Worm (Caenorhabditis elegans) whole organism, L4 larva: ENCODE measurements around the gene srg-6.

Experiments used
- aly-2 ChIP-seq: sonication (generic microtip); optimal IDR thresholded peaks from 2 replicates; lab custom pipeline; 2018; ENCODE audit warnings: missing biosample characterization, missing genetic modification characterization
- daf-12 ChIP-seq: fragments of 150-350 bp; optimal IDR thresholded peaks from 2 replicates; lab custom pipeline; 2014; ENCODE audit warnings: missing biosample characterization, missing genetic modification reagents, missing genetic modification characterization
- hlh-11 ChIP-seq: fragments of 200-800 bp; sonication (Bioruptor generic); optimal IDR thresholded peaks from 2 replicates; lab custom pipeline; 2018; ENCODE audit warnings: mild to moderate bottlenecking, missing genetic modification characterization, missing compliant biosample characterization
- ztf-11 ChIP-seq: fragments of 150-350 bp; optimal IDR thresholded peaks from 2 replicates; lab custom pipeline; 2014; ENCODE audit warnings: missing biosample characterization, missing genetic modification characterization

DNA sequence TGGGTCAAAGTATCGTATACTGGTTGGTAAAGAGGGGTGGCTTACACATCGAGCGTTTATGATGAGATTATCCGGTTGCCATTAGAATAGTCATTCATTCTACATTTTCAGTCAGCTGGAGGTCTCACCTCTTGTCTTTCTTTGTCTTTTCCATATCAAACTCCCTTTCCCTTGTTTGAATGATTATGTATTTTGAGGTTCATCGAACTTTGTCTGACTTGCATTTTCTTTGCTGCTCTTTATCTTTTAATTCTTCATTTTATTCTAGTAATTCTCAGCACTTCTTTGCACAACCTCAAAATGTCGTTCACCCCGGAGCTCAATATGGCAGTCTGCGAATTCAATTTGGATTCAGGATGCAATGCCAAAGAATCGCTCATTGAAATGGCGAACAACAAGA, 25.3 kb downstream of the srg-6 start, which contains the start of gene T12A2.3:
- TF ChIP-seq ztf-11 (tag; lab: Kevin White, UChicago) (no peak), aly-2 (tag; lab: Kevin White, UChicago) (no peak), hlh-11 (tag; lab: Kevin White, UChicago) (no peak), daf-12 (tag; lab: Kevin White, UChicago) (no peak)
